Worm (Caenorhabditis elegans): Measurements from ENCODE around the gene Y62H9A.14.
A peak's percentile ranks its signal among the peaks of the same experiment; 100 is the strongest.

The Y62H9A.14 gene

ce11 chrX:11965163-11965562 lies 44.1 kb downstream of the Y62H9A.14 start:
- TF ChIP-seq egl-44 (GFP tag; IDR thresholded peaks at IDR 0.05) (no peak), B0035.1 (tag; optimal IDR thresholded peaks at IDR 0.05) (no peak), F57A8.1 (GFP tag; optimal IDR thresholded peaks at IDR 0.05) (no peak), pbrm-1 (GFP tag; IDR thresholded peaks at IDR 0.05) (no peak), unc-62 (GFP tag; optimal IDR thresholded peaks at IDR 0.05) (no peak), C06A6.2 (GFP tag; conservative IDR thresholded peaks at IDR 0.05) (no peak), T26A5.8 (tag; optimal IDR thresholded peaks at IDR 0.05) (no peak), attf-5 (GFP tag; optimal IDR thresholded peaks at IDR 0.05) (no peak), let-526 (GFP tag; IDR thresholded peaks at IDR 0.05) (no peak), ceh-100 (GFP tag; IDR thresholded peaks at IDR 0.05) (no peak), ceh-91 (GFP tag; IDR thresholded peaks at IDR 0.05) (no peak), ekl-4 (GFP tag; IDR thresholded peaks at IDR 0.05) (no peak), bed-2 (GFP tag; IDR thresholded peaks at IDR 0.05) (no peak), sea-2 (GFP tag; IDR thresholded peaks at IDR 0.05) (no peak), nfya-2 (GFP tag; IDR thresholded peaks at IDR 0.05) (no peak), him-1 (tag; optimal IDR thresholded peaks at IDR 0.05) (no peak)

- TF ChIP-seq C06A6.2 (GFP tag; conservative IDR thresholded peaks at IDR 0.05) (no peak), dox-1 (GFP tag; IDR thresholded peaks at IDR 0.05) (0 out of 2 replicates have a peak, but pooled peaks have one; percentile 6), F37B4.10 (GFP tag; IDR thresholded peaks at IDR 0.05) (no peak), nfya-1 (tag; optimal IDR thresholded peaks at IDR 0.05; ENCODE audit: borderline replicate concordance, insufficient read depth) (no peak), attf-3 (GFP tag; conservative IDR thresholded peaks at IDR 0.05) (no peak), somi-1 (GFP tag; optimal IDR thresholded peaks at IDR 0.05) (no peak), nhr-80 (tag; optimal IDR thresholded peaks at IDR 0.05) (peak; percentile 8), ceh-79 (tag; optimal IDR thresholded peaks at IDR 0.05) (no peak), Y79H2A.3 (GFP tag; conservative IDR thresholded peaks at IDR 0.05) (no peak), nfya-2 (GFP tag; IDR thresholded peaks at IDR 0.05) (no peak), madf-8 (GFP tag; conservative IDR thresholded peaks at IDR 0.05) (no peak), F23B12.7 (tag; optimal IDR thresholded peaks at IDR 0.05; ENCODE audit: insufficient read depth) (no peak), F57A8.1 (GFP tag; optimal IDR thresholded peaks at IDR 0.05) (no peak), Y56A3A.18 (GFP tag; IDR thresholded peaks at IDR 0.05) (no peak), tbp1 (GFP tag; optimal IDR thresholded peaks at IDR 0.05) (no peak), ama-1 (optimal IDR thresholded peaks at IDR 0.05) (peak; percentile 77), ama-1 (GFP tag; optimal IDR thresholded peaks at IDR 0.05) (no peak), cebp-2 (GFP tag; IDR thresholded peaks at IDR 0.05) (no peak), unc-130 (GFP tag; optimal IDR thresholded peaks at IDR 0.05) (no peak), ceh-100 (GFP tag; IDR thresholded peaks at IDR 0.05) (no peak), F57C9.4 (tag; optimal IDR thresholded peaks at IDR 0.05) (no peak), ztf-3 (GFP tag; optimal IDR thresholded peaks at IDR 0.05) (no peak), hmg-1.2 (GFP tag; IDR thresholded peaks at IDR 0.05) (no peak), lin-35 (GFP tag; optimal IDR thresholded peaks at IDR 0.05) (no peak)
These were observed 44.8 kb downstream of the Y62H9A.14 start, which contains the start of gene sams-1 for ce11 chrX:11965663-11966304. Gene sams-1, plus strand, starts transcription at chrX:11965962.

DNA sequence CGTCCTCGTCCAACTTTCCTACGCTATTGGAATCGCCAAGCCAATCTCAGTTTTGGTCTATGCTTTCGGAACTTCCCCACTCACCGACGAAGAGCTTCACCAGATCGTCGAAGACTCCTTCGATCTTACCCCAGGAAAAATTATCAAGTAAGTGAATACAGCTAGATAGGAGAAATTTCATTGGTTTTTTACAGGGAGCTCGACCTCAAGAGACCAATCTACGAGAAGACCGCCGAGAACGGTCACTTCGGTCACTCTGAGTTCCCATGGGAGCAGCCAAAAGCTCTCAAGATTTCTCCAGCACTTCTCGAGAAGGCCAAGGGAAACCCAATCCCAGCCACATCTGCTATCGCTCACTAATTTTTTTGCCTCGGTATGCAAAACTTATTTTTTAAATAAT lies 46.0 kb downstream of the Y62H9A.14 start:
- TF ChIP-seq efl-1 (GFP tag; optimal IDR thresholded peaks at IDR 0.05) (no peak), T07F8.4 (tag; optimal IDR thresholded peaks at IDR 0.05) (no peak), C06A6.2 (GFP tag; conservative IDR thresholded peaks at IDR 0.05) (no peak), pbrm-1 (GFP tag; IDR thresholded peaks at IDR 0.05) (no peak), F55B11.4 (tag; optimal IDR thresholded peaks at IDR 0.05; ENCODE audit: borderline replicate concordance, insufficient read depth) (no peak), gei-17 (GFP tag; optimal IDR thresholded peaks at IDR 0.05) (no peak), athp-1 (tag; optimal IDR thresholded peaks at IDR 0.05) (no peak), egl-18 (GFP tag; IDR thresholded peaks at IDR 0.05) (no peak), bed-1 (GFP tag; IDR thresholded peaks at IDR 0.05) (no peak), nhr-90 (tag; optimal IDR thresholded peaks at IDR 0.05) (no peak), lin-26 (GFP tag; IDR thresholded peaks at IDR 0.05) (no peak), die-1 (tag; optimal IDR thresholded peaks at IDR 0.05) (no peak), attf-5 (GFP tag; optimal IDR thresholded peaks at IDR 0.05) (no peak), snpc-1.3 (tag; optimal IDR thresholded peaks at IDR 0.05; ENCODE audit: insufficient read depth) (no peak), him-1 (tag; optimal IDR thresholded peaks at IDR 0.05) (no peak), ccch-3 (GFP tag; optimal IDR thresholded peaks at IDR 0.05) (no peak)

All from whole organism, young adult.